ENCODE assay signal across 4 worm cellular contexts in genomic region chrX:10694933-10695332, ce11.
TF ChIP-seq lines count a peak whose summit lies in the region.

Gene plpp-1.3, plus strand, starts transcription at chrX:10695312.

TF ChIP-seq in whole organism, L1 larva, 84 proteins besides CTCF, POLR2A, EP300 and RAD21 (continued from another document):
- no peak for TF ChIP-seq nhr-20 (tag; optimal IDR thresholded peaks at IDR 0.05; lab: Kevin White, UChicago)
- peak; percentile 45 for TF ChIP-seq lin-14 (GFP tag; optimal IDR thresholded peaks at IDR 0.05; lab: Kevin White, UChicago)
- no peak for TF ChIP-seq nhr-85 (tag; lab: Kevin White, UChicago)
- peak; percentile 36 for TF ChIP-seq blmp-1 (tag; optimal IDR thresholded peaks at IDR 0.05; lab: Kevin White, UChicago)
- no peak for TF ChIP-seq F16B12.6 (tag; optimal IDR thresholded peaks at IDR 0.05; lab: Kevin White, UChicago)
- peak; percentile 13 for TF ChIP-seq C16A3.4 (tag; optimal IDR thresholded peaks at IDR 0.05; lab: Kevin White, UChicago)
- TF ChIP-seq tlp-1 (tag; optimal IDR thresholded peaks at IDR 0.05; lab: Kevin White, UChicago): no peak
- TF ChIP-seq nhr-84 (tag; optimal IDR thresholded peaks at IDR 0.05; lab: Kevin White, UChicago): no peak
- TF ChIP-seq mep-1 (tag; optimal IDR thresholded peaks at IDR 0.05; lab: Kevin White, UChicago): peak; percentile 21

TF ChIP-seq in whole organism, L2 larva, 48 proteins besides CTCF, POLR2A, EP300 and RAD21 (continued from another document):
- TF ChIP-seq nhr-23 (tag; optimal IDR thresholded peaks at IDR 0.05; lab: Kevin White, UChicago): no peak
- TF ChIP-seq ztf-4 (tag; optimal IDR thresholded peaks at IDR 0.05; lab: Kevin White, UChicago): no peak
- peak; percentile 74 for TF ChIP-seq crh-2 (tag; optimal IDR thresholded peaks at IDR 0.05; lab: Kevin White, UChicago)
- no peak for TF ChIP-seq skn-1 (tag; optimal IDR thresholded peaks at IDR 0.05; lab: Kevin White, UChicago)
- TF ChIP-seq unc-39 (tag; optimal IDR thresholded peaks at IDR 0.05; lab: Kevin White, UChicago): no peak
- peak; percentile 44 for TF ChIP-seq sma-9 (GFP tag; optimal IDR thresholded peaks at IDR 0.05; lab: Kevin White, UChicago)
- no peak for TF ChIP-seq sma-9 (tag; optimal IDR thresholded peaks at IDR 0.05; lab: Kevin White, UChicago)
- no peak for TF ChIP-seq nhr-6 (tag; optimal IDR thresholded peaks at IDR 0.05; lab: Kevin White, UChicago)
- no peak for TF ChIP-seq mdl-1 (tag; optimal IDR thresholded peaks at IDR 0.05; lab: Kevin White, UChicago)
- no peak for TF ChIP-seq lsy-2 (tag; optimal IDR thresholded peaks at IDR 0.05; lab: Kevin White, UChicago)
- peak; percentile 47 for TF ChIP-seq fos-1 (tag; optimal IDR thresholded peaks at IDR 0.05; lab: Kevin White, UChicago)
- TF ChIP-seq peb-1 (tag; optimal IDR thresholded peaks at IDR 0.05; lab: Kevin White, UChicago): no peak
- no peak for TF ChIP-seq ztf-11 (tag; optimal IDR thresholded peaks at IDR 0.05; lab: Kevin White, UChicago)
- TF ChIP-seq nhr-25 (tag; optimal IDR thresholded peaks at IDR 0.05; lab: Kevin White, UChicago): peak; percentile 40
- TF ChIP-seq Y55F3AM.14 (GFP tag; optimal IDR thresholded peaks at IDR 0.05; lab: Kevin White, UChicago): no peak
- TF ChIP-seq nhr-129 (tag; optimal IDR thresholded peaks at IDR 0.05; lab: Kevin White, UChicago): no peak
- no peak for TF ChIP-seq dmd-4 (tag; optimal IDR thresholded peaks at IDR 0.05; lab: Kevin White, UChicago)
- peak; percentile 32 for TF ChIP-seq F13H6.1 (tag; optimal IDR thresholded peaks at IDR 0.05; lab: Kevin White, UChicago)
- TF ChIP-seq lin-13 (GFP tag; optimal IDR thresholded peaks at IDR 0.05; lab: Kevin White, UChicago): no peak
- TF ChIP-seq lin-39 (tag; optimal IDR thresholded peaks at IDR 0.05; lab: Kevin White, UChicago): no peak
- no peak for TF ChIP-seq ceh-82 (tag; optimal IDR thresholded peaks at IDR 0.05; lab: Kevin White, UChicago)
- no peak for TF ChIP-seq ama-1 (optimal IDR thresholded peaks at IDR 0.05; lab: Kevin White, UChicago)
- TF ChIP-seq ceh-16 (tag; optimal IDR thresholded peaks at IDR 0.05; lab: Kevin White, UChicago): no peak
- no peak for TF ChIP-seq nhr-12 (tag; optimal IDR thresholded peaks at IDR 0.05; lab: Kevin White, UChicago)
- TF ChIP-seq nhr-77 (tag; optimal IDR thresholded peaks at IDR 0.05; lab: Kevin White, UChicago): no peak
- TF ChIP-seq ZK546.5 (tag; optimal IDR thresholded peaks at IDR 0.05; lab: Kevin White, UChicago): no peak
- no peak for TF ChIP-seq egl-27 (tag; optimal IDR thresholded peaks at IDR 0.05; lab: Kevin White, UChicago)
- no peak for TF ChIP-seq aly-2 (tag; optimal IDR thresholded peaks at IDR 0.05; lab: Kevin White, UChicago)
- no peak for TF ChIP-seq nhr-11 (tag; optimal IDR thresholded peaks at IDR 0.05; lab: Kevin White, UChicago)
- peak; percentile 10 for TF ChIP-seq sma-3 (GFP tag; optimal IDR thresholded peaks at IDR 0.05; lab: Kevin White, UChicago)
- TF ChIP-seq C34F6.9 (tag; optimal IDR thresholded peaks at IDR 0.05; lab: Kevin White, UChicago): peak; percentile 23
- no peak for TF ChIP-seq sem-4 (tag; optimal IDR thresholded peaks at IDR 0.05; lab: Kevin White, UChicago)
- TF ChIP-seq R02D3.7 (tag; optimal IDR thresholded peaks at IDR 0.05; lab: Kevin White, UChicago): no peak
- TF ChIP-seq elt-3 (tag; optimal IDR thresholded peaks at IDR 0.05; lab: Kevin White, UChicago): no peak
- no peak for TF ChIP-seq zag-1 (tag; optimal IDR thresholded peaks at IDR 0.05; lab: Kevin White, UChicago)

TF ChIP-seq in whole organism, L3 larva, 47 proteins besides CTCF, POLR2A, EP300 and RAD21 (continued from another document):
- no peak for TF ChIP-seq egl-27 (tag; optimal IDR thresholded peaks at IDR 0.05; lab: Kevin White, UChicago)
- no peak for TF ChIP-seq fos-1 (tag; optimal IDR thresholded peaks at IDR 0.05; lab: Kevin White, UChicago)
- TF ChIP-seq tbx-2 (tag; optimal IDR thresholded peaks at IDR 0.05; lab: Kevin White, UChicago): no peak
- no peak for TF ChIP-seq elt-3 (tag; optimal IDR thresholded peaks at IDR 0.05; lab: Kevin White, UChicago)
- no peak for TF ChIP-seq jun-1 (tag; optimal IDR thresholded peaks at IDR 0.05; lab: Kevin White, UChicago)
- no peak for TF ChIP-seq nhr-76 (tag; optimal IDR thresholded peaks at IDR 0.05; lab: Kevin White, UChicago)
- TF ChIP-seq lin-15B (tag; optimal IDR thresholded peaks at IDR 0.05; lab: Kevin White, UChicago): no peak
- TF ChIP-seq ceh-28 (tag; optimal IDR thresholded peaks at IDR 0.05; lab: Kevin White, UChicago): peak; percentile 20
- TF ChIP-seq ceh-82 (tag; optimal IDR thresholded peaks at IDR 0.05; lab: Kevin White, UChicago): no peak
- TF ChIP-seq fkh-10 (GFP tag; optimal IDR thresholded peaks at IDR 0.05; lab: Kevin White, UChicago): no peak
- TF ChIP-seq hmg-11 (tag; optimal IDR thresholded peaks at IDR 0.05; lab: Kevin White, UChicago): peak; percentile 45
- no peak for TF ChIP-seq nhr-77 (tag; optimal IDR thresholded peaks at IDR 0.05; lab: Kevin White, UChicago)
- TF ChIP-seq aly-2 (tag; optimal IDR thresholded peaks at IDR 0.05; lab: Kevin White, UChicago): no peak
- TF ChIP-seq nhr-25 (tag; optimal IDR thresholded peaks at IDR 0.05; lab: Kevin White, UChicago): no peak
- TF ChIP-seq mdl-1 (tag; optimal IDR thresholded peaks at IDR 0.05; lab: Kevin White, UChicago): no peak
- no peak for TF ChIP-seq mml-1 (tag; optimal IDR thresholded peaks at IDR 0.05; lab: Kevin White, UChicago)
- TF ChIP-seq skn-1 (tag; optimal IDR thresholded peaks at IDR 0.05; lab: Kevin White, UChicago): no peak
- TF ChIP-seq nhr-237 (tag; optimal IDR thresholded peaks at IDR 0.05; lab: Kevin White, UChicago): no peak
- no peak for TF ChIP-seq daf-12 (tag; optimal IDR thresholded peaks at IDR 0.05; lab: Kevin White, UChicago)
- TF ChIP-seq nhr-28 (tag; optimal IDR thresholded peaks at IDR 0.05; lab: Kevin White, UChicago): no peak
- no peak for TF ChIP-seq nhr-12 (tag; optimal IDR thresholded peaks at IDR 0.05; lab: Kevin White, UChicago)
- TF ChIP-seq R02D3.7 (tag; optimal IDR thresholded peaks at IDR 0.05; lab: Kevin White, UChicago): no peak
- no peak for TF ChIP-seq nhr-67 (tag; optimal IDR thresholded peaks at IDR 0.05; lab: Kevin White, UChicago)
- TF ChIP-seq pqm-1 (tag; optimal IDR thresholded peaks at IDR 0.05; lab: Kevin White, UChicago): peak; percentile 60
- TF ChIP-seq nhr-23 (tag; optimal IDR thresholded peaks at IDR 0.05; lab: Kevin White, UChicago): no peak
- no peak for TF ChIP-seq snpc-4 (tag; optimal IDR thresholded peaks at IDR 0.05; lab: Kevin White, UChicago)
- TF ChIP-seq elt-1 (tag; optimal IDR thresholded peaks at IDR 0.05; lab: Kevin White, UChicago): no peak

TF ChIP-seq in whole organism, L4 larva, 104 proteins besides CTCF, POLR2A, EP300 and RAD21 (continued from another document and continues in another):
- no peak for TF ChIP-seq fkh-10 (GFP tag; optimal IDR thresholded peaks at IDR 0.05; lab: Kevin White, UChicago)
- TF ChIP-seq ZK337.2 (GFP tag; IDR thresholded peaks at IDR 0.05; lab: Robert Waterston, UW): no peak
- TF ChIP-seq F44E2.7 (GFP tag; IDR thresholded peaks at IDR 0.05; lab: Robert Waterston, UW): no peak
- TF ChIP-seq spr-1 (tag; optimal IDR thresholded peaks at IDR 0.05; lab: Kevin White, UChicago): peak; percentile 4
- TF ChIP-seq F26F4.8 (GFP tag; conservative IDR thresholded peaks at IDR 0.05; lab: Robert Waterston, UW): no peak
- TF ChIP-seq hlh-30 (tag; optimal IDR thresholded peaks at IDR 0.05; lab: Kevin White, UChicago; ENCODE audit: insufficient read depth): peak; percentile 54
- no peak for TF ChIP-seq zip-2 (tag; optimal IDR thresholded peaks at IDR 0.05; lab: Kevin White, UChicago)
- TF ChIP-seq sdz-12 (GFP tag; optimal IDR thresholded peaks at IDR 0.05; lab: Kevin White, UChicago): no peak
- TF ChIP-seq tra-1 (GFP tag; IDR thresholded peaks at IDR 0.05; lab: Robert Waterston, UW): no peak
- TF ChIP-seq lsy-2 (tag; optimal IDR thresholded peaks at IDR 0.05; lab: Kevin White, UChicago): peak in 1 of 2 experiments; percentile 32
- TF ChIP-seq cey-2 (tag; optimal IDR thresholded peaks at IDR 0.05; lab: Kevin White, UChicago; ENCODE audit: borderline replicate concordance, insufficient read depth): no peak
- no peak for TF ChIP-seq F49E8.2 (tag; optimal IDR thresholded peaks at IDR 0.05; lab: Kevin White, UChicago; ENCODE audit: borderline replicate concordance)
- no peak for TF ChIP-seq F10B5.3 (tag; optimal IDR thresholded peaks at IDR 0.05; lab: Kevin White, UChicago)
- TF ChIP-seq mdl-1 (tag; optimal IDR thresholded peaks at IDR 0.05; lab: Kevin White, UChicago): peak in 1 of 2 experiments; percentile 30
- TF ChIP-seq mxl-3 (GFP tag; optimal IDR thresholded peaks at IDR 0.05; lab: Kevin White, UChicago): no peak
- no peak for TF ChIP-seq dmd-9 (GFP tag; IDR thresholded peaks at IDR 0.05; lab: Robert Waterston, UW)
- no peak for TF ChIP-seq mxl-2 (GFP tag; conservative IDR thresholded peaks at IDR 0.05; lab: Robert Waterston, UW)
- TF ChIP-seq T26A8.4 (GFP tag; IDR thresholded peaks at IDR 0.05; lab: Robert Waterston, UW): no peak
- TF ChIP-seq skn-1 (tag; optimal IDR thresholded peaks at IDR 0.05; lab: Kevin White, UChicago): no peak
- TF ChIP-seq nhr-77 (tag; optimal IDR thresholded peaks at IDR 0.05; lab: Kevin White, UChicago): peak; percentile 20
- TF ChIP-seq dve-1 (tag; optimal IDR thresholded peaks at IDR 0.05; lab: Kevin White, UChicago; ENCODE audit: insufficient read depth): peak; percentile 49
- TF ChIP-seq jun-1 (tag; optimal IDR thresholded peaks at IDR 0.05; lab: Kevin White, UChicago): no peak
- TF ChIP-seq T20F7.1 (GFP tag; optimal IDR thresholded peaks at IDR 0.05; lab: Kevin White, UChicago): no peak
- TF ChIP-seq ceh-82 (tag; optimal IDR thresholded peaks at IDR 0.05; lab: Kevin White, UChicago): no peak
- TF ChIP-seq ZK546.5 (tag; optimal IDR thresholded peaks at IDR 0.05; lab: Kevin White, UChicago): no peak
- no peak for TF ChIP-seq attf-4 (tag; optimal IDR thresholded peaks at IDR 0.05; lab: Kevin White, UChicago)
- TF ChIP-seq unc-39 (tag; optimal IDR thresholded peaks at IDR 0.05; lab: Kevin White, UChicago): no peak
- no peak for TF ChIP-seq R02D3.7 (tag; optimal IDR thresholded peaks at IDR 0.05; lab: Kevin White, UChicago)
- TF ChIP-seq tag-97 (GFP tag; IDR thresholded peaks at IDR 0.05; lab: Robert Waterston, UW): no peak
- no peak for TF ChIP-seq ceh-32 (tag; optimal IDR thresholded peaks at IDR 0.05; lab: Kevin White, UChicago; ENCODE audit: poor library complexity)
- no peak for TF ChIP-seq ctbp-1 (GFP tag; IDR thresholded peaks at IDR 0.05; lab: Robert Waterston, UW)
- no peak for TF ChIP-seq daf-8 (GFP tag; IDR thresholded peaks at IDR 0.05; lab: Robert Waterston, UW)
- TF ChIP-seq hif-1 (tag; optimal IDR thresholded peaks at IDR 0.05; lab: Kevin White, UChicago): no peak
- TF ChIP-seq madf-9 (GFP tag; conservative IDR thresholded peaks at IDR 0.05; lab: Robert Waterston, UW): no peak
- TF ChIP-seq unc-130 (GFP tag; optimal IDR thresholded peaks at IDR 0.05; lab: Kevin White, UChicago): no peak
- TF ChIP-seq egl-27 (tag; optimal IDR thresholded peaks at IDR 0.05; lab: Kevin White, UChicago): no peak
- TF ChIP-seq nhr-41 (GFP tag; IDR thresholded peaks at IDR 0.05; lab: Robert Waterston, UW): no peak
- TF ChIP-seq Y75B8A.6 (GFP tag; IDR thresholded peaks at IDR 0.05; lab: Robert Waterston, UW): no peak
- TF ChIP-seq hmg-1.1 (GFP tag; IDR thresholded peaks at IDR 0.05; lab: Robert Waterston, UW): no peak
- no peak for TF ChIP-seq snpc-4 (tag; optimal IDR thresholded peaks at IDR 0.05; lab: Kevin White, UChicago)
- no peak for TF ChIP-seq saeg-2 (GFP tag; IDR thresholded peaks at IDR 0.05; lab: Robert Waterston, UW)
- no peak for TF ChIP-seq nhr-42 (GFP tag; IDR thresholded peaks at IDR 0.05; lab: Robert Waterston, UW)
- TF ChIP-seq Y105C5A.15 (GFP tag; IDR thresholded peaks at IDR 0.05; lab: Robert Waterston, UW): no peak
- TF ChIP-seq zip-11 (GFP tag; IDR thresholded peaks at IDR 0.05; lab: Robert Waterston, UW): no peak
- TF ChIP-seq aha-1 (tag; lab: Kevin White, UChicago): no peak
- TF ChIP-seq egl-43 (GFP tag; IDR thresholded peaks at IDR 0.05; lab: Robert Waterston, UW): no peak
- no peak for TF ChIP-seq ces-1 (GFP tag; optimal IDR thresholded peaks at IDR 0.05; lab: Kevin White, UChicago)
- peak; percentile 40 for TF ChIP-seq nhr-11 (tag; optimal IDR thresholded peaks at IDR 0.05; lab: Kevin White, UChicago)
- no peak for TF ChIP-seq lin-15B (tag; optimal IDR thresholded peaks at IDR 0.05; lab: Kevin White, UChicago)
- TF ChIP-seq hlh-11 (tag; optimal IDR thresholded peaks at IDR 0.05; lab: Kevin White, UChicago): peak; percentile 44
- no peak for TF ChIP-seq gei-8 (GFP tag; optimal IDR thresholded peaks at IDR 0.05; lab: Kevin White, UChicago)
- no peak for TF ChIP-seq Y48G9A.11 (GFP tag; IDR thresholded peaks at IDR 0.05; lab: Robert Waterston, UW)
- no peak for TF ChIP-seq ceh-62 (tag; optimal IDR thresholded peaks at IDR 0.05; lab: Kevin White, UChicago)
- no peak for TF ChIP-seq dmd-8 (GFP tag; IDR thresholded peaks at IDR 0.05; lab: Robert Waterston, UW)
- TF ChIP-seq dmd-6 (GFP tag; IDR thresholded peaks at IDR 0.05; lab: Robert Waterston, UW): peak; percentile 30; the same call in 1 of the 2 replicates
- TF ChIP-seq aly-2 (tag; optimal IDR thresholded peaks at IDR 0.05; lab: Kevin White, UChicago): no peak
- TF ChIP-seq zfp-3 (GFP tag; conservative IDR thresholded peaks at IDR 0.05; lab: Robert Waterston, UW): no peak
- TF ChIP-seq snpc-1.2 (GFP tag; IDR thresholded peaks at IDR 0.05; lab: Robert Waterston, UW): no peak
- TF ChIP-seq nhr-10 (tag; optimal IDR thresholded peaks at IDR 0.05; lab: Kevin White, UChicago): no peak
- no peak for TF ChIP-seq ceh-44 (GFP tag; IDR thresholded peaks at IDR 0.05; lab: Robert Waterston, UW)
- TF ChIP-seq fos-1 (tag; optimal IDR thresholded peaks at IDR 0.05; lab: Kevin White, UChicago): no peak
- no peak for TF ChIP-seq vab-7 (GFP tag; IDR thresholded peaks at IDR 0.05; lab: Robert Waterston, UW)
- TF ChIP-seq ceh-28 (tag; optimal IDR thresholded peaks at IDR 0.05; lab: Kevin White, UChicago): no peak
- TF ChIP-seq set-16 (GFP tag; IDR thresholded peaks at IDR 0.05; lab: Robert Waterston, UW): no peak
- TF ChIP-seq zfp-2 (tag; optimal IDR thresholded peaks at IDR 0.05; lab: Kevin White, UChicago): no peak
- peak; percentile 98 for TF ChIP-seq nhr-28 (tag; optimal IDR thresholded peaks at IDR 0.05; lab: Kevin White, UChicago)
- TF ChIP-seq madf-5 (GFP tag; IDR thresholded peaks at IDR 0.05; lab: Robert Waterston, UW): no peak
- no peak for TF ChIP-seq lin-29 (GFP tag; IDR thresholded peaks at IDR 0.05; lab: Robert Waterston, UW)
- no peak for TF ChIP-seq lin-39 (tag; optimal IDR thresholded peaks at IDR 0.05; lab: Kevin White, UChicago)
- no peak for TF ChIP-seq daf-19 (GFP tag; conservative IDR thresholded peaks at IDR 0.05; lab: Robert Waterston, UW)
- no peak for TF ChIP-seq Y5F2A.4 (GFP tag; optimal IDR thresholded peaks at IDR 0.05; lab: Kevin White, UChicago)
- TF ChIP-seq nhr-6 (tag; optimal IDR thresholded peaks at IDR 0.05; lab: Kevin White, UChicago): peak; percentile 25
- peak; percentile 7 for TF ChIP-seq nhr-102 (tag; optimal IDR thresholded peaks at IDR 0.05; lab: Kevin White, UChicago)
- no peak for TF ChIP-seq ama-1 (optimal IDR thresholded peaks at IDR 0.05; lab: Kevin White, UChicago)
- no peak for TF ChIP-seq ceh-20 (GFP tag; IDR thresholded peaks at IDR 0.05; lab: Robert Waterston, UW)
- no peak for TF ChIP-seq pqm-1 (tag; optimal IDR thresholded peaks at IDR 0.05; lab: Kevin White, UChicago)
- TF ChIP-seq lin-38 (GFP tag; IDR thresholded peaks at IDR 0.05; lab: Robert Waterston, UW): peak; percentile 71
- no peak for TF ChIP-seq daf-12 (tag; optimal IDR thresholded peaks at IDR 0.05; lab: Kevin White, UChicago)
- TF ChIP-seq rbr-2 (tag; optimal IDR thresholded peaks at IDR 0.05; lab: Kevin White, UChicago): no peak
- TF ChIP-seq nhr-76 (tag; optimal IDR thresholded peaks at IDR 0.05; lab: Kevin White, UChicago): no peak
- TF ChIP-seq php-3 (GFP tag; IDR thresholded peaks at IDR 0.05; lab: Robert Waterston, UW): no peak
